Worm (Caenorhabditis elegans): ENCODE results near the gene cyp-14A2.

The cyp-14A2 gene

DNA sequence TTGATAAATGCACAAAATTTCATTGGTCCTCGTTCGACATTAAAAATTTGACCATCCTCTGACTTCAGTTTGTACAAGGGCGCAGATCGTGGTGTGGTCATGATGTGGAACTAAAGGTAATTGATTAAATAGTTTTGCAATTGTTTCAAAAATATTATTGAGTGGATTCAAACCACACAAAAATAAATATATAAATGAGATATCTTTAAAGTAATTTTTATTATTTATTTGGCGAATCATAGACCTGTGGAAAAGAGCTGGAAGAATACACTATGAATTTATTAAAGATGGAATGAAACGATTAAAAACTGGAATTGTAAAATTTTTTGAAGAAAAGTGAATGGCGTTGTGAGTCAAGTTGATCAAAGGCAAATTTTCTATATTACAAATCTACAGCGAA, 46.0 kb downstream of the cyp-14A2 start, which contains the start of gene skr-20:
TSS of gene skr-20 (minus strand) at position 101 of the 400 bp plus-strand sequence.
- TF ChIP-seq snpc-4 (tag; optimal IDR thresholded peaks at IDR 0.05) (no peak), fos-1 (tag; optimal IDR thresholded peaks at IDR 0.05) (no peak), unc-39 (tag; optimal IDR thresholded peaks at IDR 0.05) (no peak), pha-4 (tag; optimal IDR thresholded peaks at IDR 0.05) (no peak), ZK546.5 (tag; optimal IDR thresholded peaks at IDR 0.05) (no peak), egl-5 (tag; optimal IDR thresholded peaks at IDR 0.05) (no peak), nhr-76 (tag; optimal IDR thresholded peaks at IDR 0.05) (no peak), nhr-25 (tag; optimal IDR thresholded peaks at IDR 0.05) (no peak), mdl-1 (tag; optimal IDR thresholded peaks at IDR 0.05) (no peak), ceh-9 (tag; optimal IDR thresholded peaks at IDR 0.05) (no peak), ama-1 (optimal IDR thresholded peaks at IDR 0.05) (no peak), hmg-11 (tag; optimal IDR thresholded peaks at IDR 0.05) (no peak), daf-12 (tag; optimal IDR thresholded peaks at IDR 0.05) (no peak), elt-2 (tag; optimal IDR thresholded peaks at IDR 0.05) (no peak), nhr-11 (tag; optimal IDR thresholded peaks at IDR 0.05) (no peak), ztf-4 (tag; optimal IDR thresholded peaks at IDR 0.05) (no peak)

DNA sequence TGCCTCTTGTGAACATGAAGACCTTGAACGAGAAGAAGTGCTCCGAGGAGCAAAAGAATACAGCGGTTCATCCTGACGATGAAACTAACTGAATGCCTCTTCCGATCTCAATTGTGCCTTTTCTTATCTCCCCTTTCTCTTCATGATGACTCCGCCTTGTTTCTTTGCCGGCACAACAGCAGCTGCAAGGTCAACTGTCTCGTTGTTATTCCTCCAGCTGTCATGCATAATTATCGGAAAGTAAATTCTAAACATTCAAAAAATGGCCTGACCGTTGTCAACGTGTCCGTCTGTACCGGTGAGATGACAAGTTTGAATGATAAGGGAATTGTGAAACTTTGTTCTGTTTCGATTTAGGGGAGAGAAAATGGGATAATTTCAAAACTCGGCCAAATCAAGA, 48.1 kb downstream of the cyp-14A2 start, which contains the start of gene asp-4:
TSS of gene asp-4 (minus strand) at position 106 of the 400 bp plus-strand sequence.
- TF ChIP-seq egl-27 (tag; optimal IDR thresholded peaks at IDR 0.05) (no peak), elt-2 (tag; optimal IDR thresholded peaks at IDR 0.05) (peak; percentile 31)

DNA sequence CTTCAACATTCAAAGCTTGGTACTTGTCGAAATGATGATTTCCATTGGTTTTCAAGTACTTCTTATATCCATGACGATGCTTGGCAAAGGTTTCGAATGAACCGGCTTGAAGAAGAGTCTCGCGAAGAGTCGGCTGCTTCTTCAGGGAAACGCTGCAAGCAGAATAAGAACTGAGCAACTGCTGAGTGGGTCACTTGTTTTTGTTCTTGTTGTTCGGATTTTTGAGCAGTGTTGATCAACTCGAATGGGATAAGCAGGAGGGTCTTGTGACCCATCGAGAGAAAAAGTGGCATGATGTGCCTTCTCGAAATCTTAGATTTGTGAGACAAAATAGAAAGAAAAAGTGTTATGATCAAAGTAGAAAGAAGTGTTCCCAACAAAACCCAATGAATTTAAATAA, 48.9 kb downstream of the cyp-14A2 start:
- TF ChIP-seq ceh-82 (tag; optimal IDR thresholded peaks at IDR 0.05) = no peak
- TF ChIP-seq lin-39 (tag; optimal IDR thresholded peaks at IDR 0.05) = peak; percentile 24
- TF ChIP-seq snpc-4 (tag; optimal IDR thresholded peaks at IDR 0.05) = peak; percentile 37
- no peak for TF ChIP-seq nhr-23 (tag; optimal IDR thresholded peaks at IDR 0.05)
- TF ChIP-seq nfya-1 (tag; optimal IDR thresholded peaks at IDR 0.05; ENCODE audit: insufficient read depth) = peak; percentile 20
- no peak for TF ChIP-seq pqm-1 (tag; optimal IDR thresholded peaks at IDR 0.05)
- no peak for TF ChIP-seq aly-2 (tag; optimal IDR thresholded peaks at IDR 0.05)
- TF ChIP-seq ceh-9 (tag; optimal IDR thresholded peaks at IDR 0.05) = no peak

DNA sequence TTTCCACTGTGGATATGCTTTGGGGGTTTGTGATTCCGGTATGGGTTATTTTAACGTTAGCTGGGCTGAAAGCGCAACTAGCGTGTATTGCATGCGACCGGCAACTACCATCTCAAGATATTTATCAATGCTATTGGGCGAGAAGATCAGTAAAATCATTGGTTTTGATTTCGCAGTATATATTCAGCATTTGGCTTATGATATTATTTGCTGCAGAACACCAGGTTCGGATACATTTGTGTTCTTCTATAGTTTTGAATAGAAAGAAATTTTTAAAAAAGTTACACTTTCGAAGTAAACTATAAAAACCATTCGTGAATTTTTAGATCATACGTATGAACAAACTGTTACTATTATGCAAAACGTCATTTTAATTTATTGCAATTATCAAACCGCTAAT, 51.5 kb downstream of the cyp-14A2 start:
- no peak for TF ChIP-seq tbx-2 (tag; optimal IDR thresholded peaks at IDR 0.05)
- TF ChIP-seq mdl-1 (tag; optimal IDR thresholded peaks at IDR 0.05) = no peak
- no peak for TF ChIP-seq ceh-28 (tag; optimal IDR thresholded peaks at IDR 0.05)
- no peak for TF ChIP-seq skn-1 (tag; optimal IDR thresholded peaks at IDR 0.05)
- no peak for TF ChIP-seq nhr-76 (tag; optimal IDR thresholded peaks at IDR 0.05)
- no peak for TF ChIP-seq sea-2 (GFP tag; optimal IDR thresholded peaks at IDR 0.05)
- TF ChIP-seq elt-3 (tag; optimal IDR thresholded peaks at IDR 0.05) = no peak
- no peak for TF ChIP-seq hmg-11 (tag; optimal IDR thresholded peaks at IDR 0.05)
- TF ChIP-seq ztf-11 (tag; optimal IDR thresholded peaks at IDR 0.05) = no peak
- no peak for TF ChIP-seq lin-15B (tag; optimal IDR thresholded peaks at IDR 0.05)
- TF ChIP-seq pha-4 (tag; optimal IDR thresholded peaks at IDR 0.05) = no peak

Measured in whole organism, L3 larva.